Worm (Caenorhabditis elegans): ENCODE results near the gene K08C7.1.

- no peak for TF ChIP-seq sea-2 (GFP tag; optimal IDR thresholded peaks at IDR 0.05)
- TF ChIP-seq daf-12 (tag; optimal IDR thresholded peaks at IDR 0.05): no peak
- no peak for TF ChIP-seq egl-27 (tag; optimal IDR thresholded peaks at IDR 0.05)
- TF ChIP-seq nfya-1 (tag; optimal IDR thresholded peaks at IDR 0.05; ENCODE audit: insufficient read depth): no peak
- TF ChIP-seq lsy-12 (tag; optimal IDR thresholded peaks at IDR 0.05): no peak
- no peak for TF ChIP-seq ztf-11 (tag; optimal IDR thresholded peaks at IDR 0.05)
- TF ChIP-seq lin-39 (tag; optimal IDR thresholded peaks at IDR 0.05): no peak
- TF ChIP-seq aly-2 (tag; optimal IDR thresholded peaks at IDR 0.05): no peak
- no peak for TF ChIP-seq nhr-67 (tag; optimal IDR thresholded peaks at IDR 0.05)
- no peak for TF ChIP-seq nhr-12 (tag; optimal IDR thresholded peaks at IDR 0.05)
Observed at ce11 chrIV:10688972-10689567, 32.5 kb downstream of the K08C7.1 start, which contains the start of gene R102.3.

Data from whole organism, L3 larva.